Fruit fly (Drosophila melanogaster) whole organism, embryonic: ENCODE data around the gene Sas-6.

ENCODE experiments used
- B-H1 ChIP-seq: fragments of 200-800 bp; sonication (Bioruptor generic); IDR thresholded peaks from 3 replicates; pipeline ENCODE4 v1.3.6; 2022; ENCODE audit warnings: missing biosample characterization, missing genetic modification characterization
- CG10267 ChIP-seq: fragments of 200-800 bp; sonication (Bioruptor generic); optimal IDR thresholded peaks from 2 replicates; lab custom pipeline; 2018; ENCODE audit warnings: missing biosample characterization, mild to moderate bottlenecking, missing genetic modification characterization, moderate library complexity
- CG10321 ChIP-seq: fragments of 200-800 bp; sonication (Bioruptor generic); IDR thresholded peaks from 2 replicates; pipeline ENCODE4 v1.3.6; 2022; ENCODE audit warnings: missing biosample characterization, missing genetic modification characterization
- CG11085 ChIP-seq: fragments of 200-800 bp; sonication (Bioruptor generic); IDR thresholded peaks from 2 replicates; pipeline ENCODE4 v1.3.6; 2022; ENCODE audit warnings: missing biosample characterization, missing genetic modification characterization
- CG11695 ChIP-seq: fragments of 200-800 bp; sonication (Bioruptor generic); IDR thresholded peaks from 3 replicates; pipeline ENCODE4 v1.3.6; 2022; ENCODE audit warnings: missing biosample characterization, missing genetic modification characterization
- CG13123 ChIP-seq: fragments of 200-800 bp; sonication (Bioruptor generic); optimal IDR thresholded peaks from 2 replicates; lab custom pipeline; 2016; ENCODE audit warnings: missing biosample characterization, missing genetic modification characterization
- CG13296 ChIP-seq: fragments of 200-800 bp; sonication (Bioruptor generic); optimal IDR thresholded peaks from 3 replicates; lab custom pipeline; 2018; ENCODE audit warnings: missing biosample characterization, mild to moderate bottlenecking, missing genetic modification characterization
- CG18764 ChIP-seq: fragments of 200-800 bp; sonication (Bioruptor generic); optimal IDR thresholded peaks from 3 replicates; lab custom pipeline; 2016; ENCODE audit warnings: missing biosample characterization, missing genetic modification characterization
- CG30431 ChIP-seq: fragments of 200-800 bp; sonication (Bioruptor generic); optimal IDR thresholded peaks from 2 replicates; lab custom pipeline; 2017; ENCODE audit warnings: missing biosample characterization, missing genetic modification characterization
- CG42726 ChIP-seq: fragments of 200-800 bp; sonication (Bioruptor generic); IDR thresholded peaks from 2 replicates; pipeline ENCODE4 v1.3.6; 2022; ENCODE audit warnings: missing biosample characterization, missing genetic modification characterization; ENCODE audit not compliant: partially characterized antibody
- CG6654 ChIP-seq: fragments of 200-800 bp; sonication (Bioruptor generic); optimal IDR thresholded peaks from 2 replicates; lab custom pipeline; 2017; ENCODE audit warnings: missing biosample characterization, mild to moderate bottlenecking, missing genetic modification characterization
- CG6689 ChIP-seq: fragments of 200-800 bp; sonication (Bioruptor generic); IDR thresholded peaks from 2 replicates; pipeline ENCODE4 v1.3.6; 2022; ENCODE audit warnings: missing biosample characterization, missing genetic modification characterization
- CG6813 ChIP-seq: fragments of 200-800 bp; sonication (Bioruptor generic); optimal IDR thresholded peaks from 2 replicates; lab custom pipeline; 2017; ENCODE audit warnings: missing biosample characterization, missing genetic modification characterization, mild to moderate bottlenecking, moderate library complexity, missing genetic modification reagents
- CG8089 ChIP-seq: fragments of 200-800 bp; sonication (Bioruptor generic); optimal IDR thresholded peaks from 3 replicates; lab custom pipeline; 2016; ENCODE audit warnings: missing biosample characterization, missing genetic modification characterization
- CG9609 ChIP-seq: fragments of 200-800 bp; sonication (Bioruptor generic); optimal IDR thresholded peaks from 3 replicates; lab custom pipeline; 2016; ENCODE audit warnings: missing biosample characterization, missing genetic modification characterization
- CG9797 ChIP-seq: fragments of 200-800 bp; sonication (Bioruptor generic); optimal IDR thresholded peaks from 3 replicates; lab custom pipeline; 2018; ENCODE audit warnings: missing biosample characterization, mild to moderate bottlenecking, missing genetic modification characterization
- D19A ChIP-seq: fragments of 200-800 bp; optimal IDR thresholded peaks from 3 replicates; lab custom pipeline; 2019; ENCODE audit warnings: missing biosample characterization, mild to moderate bottlenecking, missing genetic modification characterization, moderate library complexity
- Dad ChIP-seq: fragments of 200-800 bp; sonication (Bioruptor generic); optimal IDR thresholded peaks from 3 replicates; lab custom pipeline; 2016; ENCODE audit warnings: missing biosample characterization, missing genetic modification characterization
- Dbx ChIP-seq: fragments of 200-800 bp; sonication (Bioruptor generic); IDR thresholded peaks from 3 replicates; pipeline ENCODE4 v1.3.6; 2022; ENCODE audit warnings: missing biosample characterization, missing genetic modification characterization
- Dek ChIP-seq: fragments of 200-800 bp; sonication (Bioruptor generic); optimal IDR thresholded peaks from 3 replicates; lab custom pipeline; 2019; ENCODE audit warnings: missing biosample characterization, mild to moderate bottlenecking, missing genetic modification characterization, moderate library complexity
- Hand ChIP-seq: fragments of 200-800 bp; sonication (Bioruptor generic); optimal IDR thresholded peaks from 2 replicates; lab custom pipeline; 2017; ENCODE audit warnings: mild to moderate bottlenecking, missing biosample characterization, missing genetic modification reagents, missing genetic modification characterization
- Lhr ChIP-seq: fragments of 200-800 bp; sonication (Bioruptor generic); optimal IDR thresholded peaks from 3 replicates; lab custom pipeline; 2017; ENCODE audit warnings: mild to moderate bottlenecking, missing biosample characterization, missing genetic modification reagents, missing genetic modification characterization
- Myb ChIP-seq: fragments of 200-800 bp; sonication (Bioruptor generic); optimal IDR thresholded peaks from 2 replicates; lab custom pipeline; 2016; ENCODE audit warnings: missing biosample characterization, missing genetic modification characterization
- Optix ChIP-seq: fragments of 200-800 bp; sonication (Bioruptor generic); IDR thresholded peaks from 3 replicates; pipeline ENCODE4 v1.3.6; 2022; ENCODE audit warnings: missing biosample characterization, missing genetic modification characterization
- PHDP ChIP-seq: fragments of 200-800 bp; sonication (Bioruptor generic); optimal IDR thresholded peaks from 3 replicates; lab custom pipeline; 2018; ENCODE audit warnings: missing biosample characterization, mild to moderate bottlenecking, missing genetic modification characterization, moderate library complexity
- Six4 ChIP-seq: fragments of 200-800 bp; sonication (Bioruptor generic); optimal IDR thresholded peaks from 2 replicates; lab custom pipeline; 2016; ENCODE audit warnings: missing biosample characterization, missing genetic modification characterization
- Sox100B ChIP-seq: fragments of 200-800 bp; sonication (Bioruptor generic); optimal IDR thresholded peaks from 3 replicates; lab custom pipeline; 2018; ENCODE audit warnings: missing biosample characterization, mild to moderate bottlenecking, missing genetic modification characterization
- Usf ChIP-seq: fragments of 200-800 bp; sonication (Bioruptor generic); optimal IDR thresholded peaks from 2 replicates; lab custom pipeline; 2017; ENCODE audit warnings: missing genotype, missing biosample characterization, missing genetic modification characterization
- aop ChIP-seq: fragments of 200-800 bp; sonication (Bioruptor generic); IDR thresholded peaks from 2 replicates; pipeline ENCODE4 v1.3.6; 2022; ENCODE audit warnings: missing biosample characterization, missing genetic modification characterization
- ase ChIP-seq: fragments of 200-800 bp; sonication (Bioruptor generic); IDR thresholded peaks from 3 replicates; pipeline ENCODE4 v1.3.6; 2022; ENCODE audit warnings: missing biosample characterization, missing genetic modification characterization
- br ChIP-seq: fragments of >200 bp; optimal IDR thresholded peaks from 2 replicates; lab custom pipeline; 2017
- cg ChIP-seq: fragments of 200-800 bp; sonication (Bioruptor generic); optimal IDR thresholded peaks from 3 replicates; lab custom pipeline; 2019; ENCODE audit warnings: missing biosample characterization, mild to moderate bottlenecking, missing genetic modification characterization, moderate library complexity
- chn ChIP-seq: fragments of 200-800 bp; sonication (Bioruptor generic); optimal IDR thresholded peaks from 2 replicates; lab custom pipeline; 2016; ENCODE audit warnings: missing biosample characterization, missing genetic modification characterization
- croc ChIP-seq: fragments of 200-800 bp; sonication (Bioruptor generic); conservative IDR thresholded peaks from 3 replicates; pipeline ENCODE4 v1.3.6; 2022; ENCODE audit warnings: missing biosample characterization, missing genetic modification characterization
- emc ChIP-seq: fragments of 200-800 bp; sonication (Bioruptor generic); optimal IDR thresholded peaks from 2 replicates; lab custom pipeline; 2016; ENCODE audit warnings: missing biosample characterization, missing genetic modification characterization
- ems ChIP-seq: fragments of 200-800 bp; sonication (Bioruptor generic); optimal IDR thresholded peaks from 3 replicates; lab custom pipeline; 2016; ENCODE audit warnings: missing biosample characterization, missing genetic modification characterization
- en ChIP-seq: fragments of 200-800 bp; sonication (Bioruptor generic); optimal IDR thresholded peaks from 2 replicates; lab custom pipeline; 2016; ENCODE audit warnings: missing biosample characterization, missing genetic modification characterization
- exex ChIP-seq: fragments of 200-800 bp; sonication (Bioruptor generic); optimal IDR thresholded peaks from 4 replicates; lab custom pipeline; 2018; ENCODE audit warnings: missing biosample characterization, mild to moderate bottlenecking, missing genetic modification characterization, moderate library complexity
- ftz-f1 ChIP-seq: fragments of 200-800 bp; sonication (Bioruptor generic); optimal IDR thresholded peaks from 2 replicates; lab custom pipeline; 2016; ENCODE audit warnings: missing biosample characterization, missing genetic modification characterization
- h ChIP-seq: fragments of >200 bp; optimal IDR thresholded peaks from 2 replicates; lab custom pipeline; 2017
- hb ChIP-seq: fragments of 200-800 bp; sonication (Bioruptor generic); IDR thresholded peaks from 3 replicates; pipeline ENCODE4 v1.3.6; 2022; ENCODE audit warnings: missing biosample characterization, missing genetic modification characterization; ENCODE audit not compliant: partially characterized antibody
- lov ChIP-seq, 2 experiments: fragments of 200-800 bp in 1 of 2; fragments of >200 bp in 1 of 2; sonication (Bioruptor generic) in 1 of 2; IDR thresholded peaks in 1 of 2; optimal IDR thresholded peaks in 1 of 2; 2 replicates in 1 of 2; 3 replicates in 1 of 2; pipeline versions ENCODE4 v1.3.6 to Lab custom; 2017 to 2022; ENCODE audit warnings: missing biosample characterization in 1 of 2, missing genetic modification characterization in 1 of 2
- maf-S ChIP-seq: fragments of 200-800 bp; sonication (Bioruptor generic); optimal IDR thresholded peaks from 2 replicates; lab custom pipeline; 2016; ENCODE audit warnings: missing biosample characterization, missing genetic modification characterization
- nom ChIP-seq: fragments of 200-800 bp; sonication (Bioruptor generic); optimal IDR thresholded peaks from 2 replicates; lab custom pipeline; 2017; ENCODE audit warnings: missing biosample characterization, missing genetic modification characterization, mild to moderate bottlenecking, moderate library complexity, missing genetic modification reagents
- odd ChIP-seq: fragments of 200-800 bp; sonication (Bioruptor generic); optimal IDR thresholded peaks from 2 replicates; lab custom pipeline; 2017; ENCODE audit warnings: missing biosample characterization, mild to moderate bottlenecking, missing genetic modification characterization
- pan ChIP-seq, 4 experiments: fragments of >200 bp in 3 of 4; fragments of 200-800 bp in 1 of 4; sonication (Bioruptor generic) in 1 of 4; optimal IDR thresholded peaks in 3 of 4; IDR thresholded peaks in 1 of 4; 2 replicates each; pipeline versions ENCODE4 v1.3.6 to Lab custom; 2017 to 2022; ENCODE audit warnings: missing biosample characterization in 2 of 4, missing genetic modification characterization in 2 of 4, mixed read lengths in 1 of 4
- trem ChIP-seq: fragments of 200-800 bp; optimal IDR thresholded peaks from 3 replicates; lab custom pipeline; 2019; ENCODE audit warnings: missing biosample characterization, mild to moderate bottlenecking, missing genetic modification characterization, moderate library complexity
- trh ChIP-seq: fragments of 200-800 bp; sonication (Bioruptor generic); optimal IDR thresholded peaks from 2 replicates; lab custom pipeline; 2016; ENCODE audit warnings: missing biosample characterization, missing genetic modification characterization
- tx ChIP-seq: fragments of 200-800 bp; sonication (Bioruptor generic); optimal IDR thresholded peaks from 2 replicates; lab custom pipeline; 2016; ENCODE audit warnings: missing biosample characterization, missing genetic modification characterization

The Sas-6 gene

DNA sequence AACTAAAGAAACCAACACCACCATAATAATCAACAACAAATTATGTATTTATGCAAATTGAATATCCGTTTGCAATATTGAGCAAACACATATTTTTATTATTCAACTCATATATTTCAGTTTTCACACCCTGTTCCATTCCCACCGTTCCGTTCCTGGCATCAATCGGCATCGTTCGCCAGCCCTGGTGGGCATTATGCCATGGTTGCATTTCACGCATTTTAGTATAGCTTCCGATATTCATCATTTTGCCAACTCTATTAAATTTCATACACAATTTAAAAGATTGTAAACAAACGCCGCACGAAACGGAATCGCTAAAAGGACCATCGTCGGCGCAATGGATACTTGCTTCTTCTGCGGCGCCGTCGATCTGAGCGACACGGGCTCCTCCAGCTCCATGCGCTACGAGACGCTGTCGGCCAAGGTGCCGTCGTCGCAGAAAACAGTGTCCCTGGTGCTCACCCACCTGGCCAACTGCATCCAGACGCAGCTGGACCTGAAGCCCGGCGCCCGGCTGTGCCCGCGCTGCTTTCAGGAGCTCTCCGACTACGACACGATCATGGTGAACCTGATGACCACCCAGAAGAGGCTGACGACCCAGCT, 48.1 kb downstream of the Sas-6 start, which contains the start of gene Sry-delta (continued):
- TF ChIP-seq CG11695 (GFP tag; lab: Robert Waterston, UW) = peak; percentile 36; the same call in 1 of the 3 replicates
- peak; percentile 83 for TF ChIP-seq Dek (tag; lab: Kevin White, UChicago)
- peak; percentile 85 for TF ChIP-seq chn (GFP tag; lab: Kevin White, UChicago)
- peak; percentile 72 for TF ChIP-seq PHDP (tag; lab: Kevin White, UChicago)
- TF ChIP-seq CG6689 (GFP tag; lab: Robert Waterston, UW) = peak; percentile 87
- TF ChIP-seq exex (tag; lab: Kevin White, UChicago) = no peak
- TF ChIP-seq lov (optimal IDR thresholded peaks at IDR 0.05; lab: Kevin White, UChicago) = no peak
- TF ChIP-seq lov (GFP tag; IDR thresholded peaks at IDR 0.05; lab: Robert Waterston, UW) = peak; percentile 64; the same call in 2 of the 3 replicates
- no peak for TF ChIP-seq br (lab: Kevin White, UChicago)
- peak; percentile 75 for TF ChIP-seq trh (GFP tag; lab: Kevin White, UChicago)
- no peak for TF ChIP-seq h (lab: Kevin White, UChicago)
- TF ChIP-seq tx (GFP tag; lab: Kevin White, UChicago) = peak; percentile 83
- TF ChIP-seq Usf (GFP tag; lab: Kevin White, UChicago) = no peak
- peak; percentile 70 for TF ChIP-seq Myb (GFP tag; lab: Kevin White, UChicago)
- TF ChIP-seq CG30431 (GFP tag; lab: Kevin White, UChicago) = peak; percentile 16
- TF ChIP-seq CG6813 (GFP tag; lab: Kevin White, UChicago) = peak; percentile 26
- peak; percentile 66 for TF ChIP-seq CG9797 (GFP tag; lab: Kevin White, UChicago)
- TF ChIP-seq CG13123 (GFP tag; lab: Kevin White, UChicago) = peak; percentile 40
- no peak for TF ChIP-seq cg
- TF ChIP-seq CG9609 (GFP tag; lab: Kevin White, UChicago) = peak; percentile 85
- peak; percentile 60; the same call in 2 of the 3 replicates for TF ChIP-seq hb (GFP tag; lab: Robert Waterston, UW)
- TF ChIP-seq ftz-f1 (GFP tag; lab: Kevin White, UChicago) = peak; percentile 79
- TF ChIP-seq B-H1 (GFP tag; lab: Robert Waterston, UW) = peak; percentile 45
- TF ChIP-seq Dbx (GFP tag; lab: Robert Waterston, UW) = peak; percentile 92
- TF ChIP-seq Six4 (GFP tag; lab: Kevin White, UChicago) = peak; percentile 64
- peak; percentile 80 for TF ChIP-seq emc (GFP tag; lab: Kevin White, UChicago)
- TF ChIP-seq CG8089 (GFP tag; lab: Kevin White, UChicago) = peak; percentile 70
- peak; percentile 79 for TF ChIP-seq CG10267
- no peak; the same call in 1 of the 3 replicates for TF ChIP-seq croc (GFP tag; lab: Robert Waterston, UW)
- TF ChIP-seq ase (GFP tag; lab: Robert Waterston, UW) = peak; percentile 69; the same call in 2 of the 3 replicates
- no peak for TF ChIP-seq Sox100B (GFP tag; lab: Kevin White, UChicago)
- TF ChIP-seq Lhr (GFP tag; lab: Kevin White, UChicago) = peak; percentile 23
- TF ChIP-seq CG42726 (GFP tag; lab: Robert Waterston, UW) = peak; percentile 46; the same call in 1 of the 2 replicates
- TF ChIP-seq Hand = no peak
- TF ChIP-seq CG11085 (GFP tag; lab: Robert Waterston, UW) = peak; percentile 84
- peak; percentile 69 for TF ChIP-seq ems (GFP tag; lab: Kevin White, UChicago)
- peak; percentile 70 for TF ChIP-seq nom (GFP tag; lab: Kevin White, UChicago)
- TF ChIP-seq CG18764 (GFP tag; lab: Kevin White, UChicago) = peak; percentile 80
- no peak for TF ChIP-seq D19A (tag; lab: Kevin White, UChicago)
- TF ChIP-seq odd (GFP tag; lab: Kevin White, UChicago) = no peak
- no peak for TF ChIP-seq CG6654 (GFP tag; lab: Kevin White, UChicago)
- peak; percentile 91 for TF ChIP-seq Dad (GFP tag; lab: Kevin White, UChicago)
- peak; percentile 83 for TF ChIP-seq aop (GFP tag; lab: Robert Waterston, UW)
- TF ChIP-seq maf-S (GFP tag; lab: Kevin White, UChicago) = peak; percentile 86
- TF ChIP-seq en (GFP tag; lab: Kevin White, UChicago) = peak; percentile 65
- peak; percentile 8; the same call in 1 of the 2 replicates for TF ChIP-seq CG10321 (GFP tag; lab: Robert Waterston, UW)
- peak; percentile 83 for TF ChIP-seq trem (tag; lab: Kevin White, UChicago)
- peak; percentile 68 for TF ChIP-seq Optix
- TF ChIP-seq CG13296 (GFP tag; lab: Kevin White, UChicago) = peak; percentile 58
- TF ChIP-seq pan (optimal IDR thresholded peaks at IDR 0.05; lab: Kevin White, UChicago) = no peak
- TF ChIP-seq pan (GFP tag; optimal IDR thresholded peaks at IDR 0.05 in 1 of 2, IDR thresholded peaks at IDR 0.05 in 1 of 2) = peak in 1 of 2 experiments; percentile 78
